Fruit fly (Drosophila melanogaster) whole organism, larva: ENCODE results near the gene LanB2.

Experiments used
- noc ChIP-seq: fragments of 200-800 bp; sonication (Bioruptor generic); optimal IDR thresholded peaks from 3 replicates; lab custom pipeline; 2019; ENCODE audit warnings: missing biosample characterization, mild to moderate bottlenecking, missing genetic modification characterization, moderate library complexity

Gene LanB2

dm6 chr3L:9637812-9638211 lies 23.1 kb downstream of the LanB2 start, which contains the start of gene CG8329:
TSS of gene CG8329 (plus strand) at chr3L:9638112.
- no peak for TF ChIP-seq noc

dm6 chr3L:9638971-9639370 lies 24.3 kb downstream of the LanB2 start, which contains the start of gene CG18179:
TSS of gene CG18179 (plus strand) at chr3L:9639271.
- no peak for TF ChIP-seq noc

dm6 chr3L:9640713-9641112 lies 26.0 kb downstream of the LanB2 start, which contains the start of gene CG18180:
TSS of gene CG18180 (plus strand) at chr3L:9641013.
- no peak for TF ChIP-seq noc

- no peak for TF ChIP-seq noc
These were observed 29.0 kb downstream of the LanB2 start, which contains the start of gene CNMaR for dm6 chr3L:9643762-9644161. TSS of gene CNMaR (plus strand) at chr3L:9644109.

dm6 chr3L:9671372-9671771 lies 56.7 kb downstream of the LanB2 start:
- no peak for TF ChIP-seq noc
